Worm (Caenorhabditis elegans): ENCODE measurements around the gene ZC155.4.

- no peak for TF ChIP-seq mdt-29 (GFP tag; IDR thresholded peaks at IDR 0.05)
- no peak for TF ChIP-seq tra-1 (GFP tag; IDR thresholded peaks at IDR 0.05)
- TF ChIP-seq cey-2 (tag; optimal IDR thresholded peaks at IDR 0.05; ENCODE audit: borderline replicate concordance, insufficient read depth), result no peak
- TF ChIP-seq unc-62 (GFP tag; optimal IDR thresholded peaks at IDR 0.05 in 1 of 2), result no peak
- TF ChIP-seq unc-62 (tag; optimal IDR thresholded peaks at IDR 0.05), result no peak
- TF ChIP-seq ces-1 (GFP tag; optimal IDR thresholded peaks at IDR 0.05), result no peak
- TF ChIP-seq lin-38 (GFP tag; IDR thresholded peaks at IDR 0.05), result no peak
- TF ChIP-seq nhr-11 (tag; optimal IDR thresholded peaks at IDR 0.05), result no peak
- TF ChIP-seq ZK546.5 (tag; optimal IDR thresholded peaks at IDR 0.05), result no peak
- no peak for TF ChIP-seq pqm-1 (tag; optimal IDR thresholded peaks at IDR 0.05)
- no peak for TF ChIP-seq attf-4 (tag; optimal IDR thresholded peaks at IDR 0.05)
- TF ChIP-seq ama-1 (optimal IDR thresholded peaks at IDR 0.05), result no peak
- no peak for TF ChIP-seq aha-1 (tag)
These were observed at the start of gene ZC155.4 for ce11 chrIII:5215375-5215774.
